Worm (Caenorhabditis elegans) whole organism, L1 larva: ENCODE data around the gene srz-72.

Source experiments
- ces-1 ChIP-seq: fragments of 150-350 bp; optimal IDR thresholded peaks from 2 replicates; lab custom pipeline; 2014; ENCODE audit warnings: missing biosample characterization, missing genetic modification reagents, missing genetic modification characterization
- efl-1 ChIP-seq, 4 experiments: fragments of 150-350 bp; optimal IDR thresholded peaks in 3 of 4; peaks in 1 of 4; 1 replicate in 1 of 4; 2 replicates in 3 of 4; lab custom pipeline; 2014; ENCODE audit warnings: missing biosample characterization in 2 of 4, missing genetic modification characterization in 2 of 4, missing genetic modification reagents in 2 of 4
- elt-2 ChIP-seq: sonication (generic microtip); optimal IDR thresholded peaks from 2 replicates; lab custom pipeline; 2016; ENCODE audit warnings: missing genetic modification characterization, mild to moderate bottlenecking, inconsistent platforms, missing compliant biosample characterization, missing genetic modification reagents
- elt-3 ChIP-seq, 6 experiments: fragments of 150-350 bp in 1 of 6; sonication (generic microtip); optimal IDR thresholded peaks; 2 replicates each; lab custom pipeline; 2017 to 2018; ENCODE audit warnings: missing biosample characterization in 6 of 6, missing genetic modification characterization in 6 of 6, inconsistent platforms in 1 of 6
- lin-35 ChIP-seq, 2 experiments: fragments of 150-350 bp; optimal IDR thresholded peaks; 2 replicates each; lab custom pipeline; 2014; ENCODE audit warnings: missing biosample characterization in 2 of 2, missing genetic modification characterization in 2 of 2, missing genetic modification reagents in 2 of 2
- lsy-2 ChIP-seq, 2 experiments: fragments of 150-350 bp; optimal IDR thresholded peaks; 2 replicates each; lab custom pipeline; 2014; ENCODE audit warnings: missing biosample characterization in 2 of 2, missing genetic modification characterization in 2 of 2
- mab-9 ChIP-seq: fragments of 200-800 bp; sonication (Bioruptor generic); IDR thresholded peaks from 2 replicates; pipeline ENCODE4 v1.3.6; 2022; ENCODE audit warnings: missing genetic modification reagents, missing genetic modification characterization, missing compliant biosample characterization
- mdl-1 ChIP-seq, 2 experiments: fragments of 150-350 bp; optimal IDR thresholded peaks; 2 replicates each; lab custom pipeline; 2014 to 2017; ENCODE audit warnings: missing biosample characterization in 2 of 2, missing genetic modification characterization in 2 of 2, inconsistent platforms in 1 of 2
- nhr-76 ChIP-seq: sonication (generic microtip); optimal IDR thresholded peaks from 2 replicates; lab custom pipeline; 2017; ENCODE audit warnings: missing biosample characterization, missing genetic modification characterization
- nhr-90 ChIP-seq: sonication (generic microtip); optimal IDR thresholded peaks from 2 replicates; lab custom pipeline; 2016; ENCODE audit warnings: mild to moderate bottlenecking, missing genetic modification characterization, missing compliant biosample characterization; ENCODE audit not compliant: poor library complexity
- snpc-4 ChIP-seq: fragments of 150-350 bp; optimal IDR thresholded peaks from 2 replicates; lab custom pipeline; 2014; ENCODE audit warnings: missing biosample characterization, missing genetic modification characterization

DNA sequence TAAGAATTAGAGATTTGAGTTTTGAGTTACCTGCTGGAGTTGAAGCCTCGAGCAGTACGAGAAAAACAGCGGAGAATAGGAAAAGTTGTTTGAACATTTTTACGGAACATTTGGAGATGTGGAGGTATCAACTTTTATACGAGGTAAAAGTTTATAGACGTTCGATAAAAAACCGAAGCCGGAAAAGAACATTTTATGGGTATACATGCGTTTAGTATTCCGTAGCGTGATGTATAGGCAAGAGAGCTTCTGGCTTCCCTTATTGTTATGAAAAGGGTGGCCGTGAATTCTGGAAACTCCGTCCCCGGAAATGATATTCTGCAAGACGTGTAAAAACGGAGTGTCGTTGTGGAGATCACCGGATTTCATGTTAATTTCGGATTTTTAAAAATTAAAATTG, 21.5 kb downstream of the srz-72 start, which contains the start of gene K03D3.5:
- TF ChIP-seq snpc-4 (no peak), elt-3 (tag; optimal IDR thresholded peaks at IDR 0.05; lab: Kevin White, UChicago) (no peak), nhr-76 (tag; lab: Kevin White, UChicago) (no peak), ces-1 (GFP tag; lab: Kevin White, UChicago) (no peak), mdl-1 (tag; optimal IDR thresholded peaks at IDR 0.05; lab: Kevin White, UChicago) (no peak), efl-1 (optimal IDR thresholded peaks at IDR 0.05; lab: Kevin White, UChicago) (no peak), efl-1 (GFP tag; optimal IDR thresholded peaks at IDR 0.05 in 1 of 2; lab: Kevin White, UChicago) (no peak), nhr-90 (no peak), mab-9 (no peak), lsy-2 (tag; optimal IDR thresholded peaks at IDR 0.05; lab: Kevin White, UChicago) (no peak), lin-35 (GFP tag; optimal IDR thresholded peaks at IDR 0.05; lab: Kevin White, UChicago) (no peak), elt-2 (tag; lab: Kevin White, UChicago) (no peak)
